Fruit fly (Drosophila melanogaster) whole organism, embryonic: Measurements from ENCODE around the gene Mkp3.

Experiments
- Bdp1 ChIP-seq: fragments of 200-800 bp; sonication (Bioruptor generic); optimal IDR thresholded peaks from 3 replicates; lab custom pipeline; 2016; ENCODE audit warnings: missing biosample characterization, missing genetic modification characterization
- Bgb ChIP-seq: fragments of 200-800 bp; sonication (Bioruptor generic); IDR thresholded peaks from 2 replicates; pipeline ENCODE4 v1.3.6; 2022; ENCODE audit warnings: missing biosample characterization, missing genetic modification characterization; ENCODE audit not compliant: partially characterized antibody
- Bteb2 ChIP-seq: fragments of 200-800 bp; sonication (Bioruptor generic); optimal IDR thresholded peaks from 2 replicates; lab custom pipeline; 2016; ENCODE audit warnings: missing biosample characterization, missing genetic modification characterization
- CG11696 ChIP-seq: fragments of 200-800 bp; sonication (Bioruptor generic); IDR thresholded peaks from 2 replicates; pipeline ENCODE4 v1.3.6; 2022; ENCODE audit warnings: missing biosample characterization, missing genetic modification characterization
- CG12236 ChIP-seq: fragments of 200-800 bp; sonication (Bioruptor generic); optimal IDR thresholded peaks from 2 replicates; lab custom pipeline; 2016; ENCODE audit warnings: missing biosample characterization, missing genetic modification characterization
- CG14014 ChIP-seq: fragments of 200-800 bp; sonication (Bioruptor generic); IDR thresholded peaks from 2 replicates; pipeline ENCODE4 v1.3.6; 2022; ENCODE audit warnings: missing biosample characterization, missing genetic modification characterization
- CG17568 ChIP-seq: fragments of 200-800 bp; sonication (Bioruptor generic); optimal IDR thresholded peaks from 2 replicates; lab custom pipeline; 2018; ENCODE audit warnings: missing biosample characterization, mild to moderate bottlenecking, missing genetic modification characterization, moderate library complexity
- CG18599 ChIP-seq: fragments of 200-800 bp; sonication (Bioruptor generic); optimal IDR thresholded peaks from 3 replicates; lab custom pipeline; 2017; ENCODE audit warnings: missing biosample characterization, missing genetic modification characterization, mild to moderate bottlenecking, moderate library complexity, missing genetic modification reagents
- CG31441 ChIP-seq: fragments of 200-800 bp; sonication (Bioruptor generic); IDR thresholded peaks from 2 replicates; pipeline ENCODE4 v1.3.6; 2022; ENCODE audit warnings: missing biosample characterization, missing genetic modification characterization
- CG32772 ChIP-seq: fragments of 200-800 bp; sonication (Bioruptor generic); IDR thresholded peaks from 2 replicates; pipeline ENCODE4 v1.3.6; 2022; ENCODE audit warnings: missing biosample characterization, missing genetic modification characterization
- CG4707 ChIP-seq: fragments of 200-800 bp; sonication (Bioruptor generic); optimal IDR thresholded peaks from 2 replicates; lab custom pipeline; 2018; ENCODE audit warnings: missing biosample characterization, mild to moderate bottlenecking, missing genetic modification characterization, moderate library complexity
- CG7839 ChIP-seq: fragments of 200-800 bp; sonication (Bioruptor generic); optimal IDR thresholded peaks from 3 replicates; lab custom pipeline; 2018; ENCODE audit warnings: missing biosample characterization, mild to moderate bottlenecking, missing genetic modification characterization, moderate library complexity
- CG8290 ChIP-seq, 3 experiments: fragments of 200-800 bp; sonication (Bioruptor generic); optimal IDR thresholded peaks; 2 replicates each; lab custom pipeline; 2016 to 2019; ENCODE audit warnings: missing biosample characterization in 3 of 3, missing genetic modification characterization in 3 of 3, mild to moderate bottlenecking in 2 of 3, moderate library complexity in 1 of 3
- CG8924 ChIP-seq: fragments of 200-800 bp; optimal IDR thresholded peaks from 3 replicates; lab custom pipeline; 2019; ENCODE audit warnings: missing biosample characterization, mild to moderate bottlenecking, missing genetic modification characterization, moderate library complexity
- CG8944 ChIP-seq: fragments of 200-800 bp; sonication (Bioruptor generic); optimal IDR thresholded peaks from 3 replicates; lab custom pipeline; 2016; ENCODE audit warnings: missing biosample characterization, missing genetic modification characterization
- CG9215 ChIP-seq: fragments of 200-800 bp; sonication (Bioruptor generic); IDR thresholded peaks from 2 replicates; pipeline ENCODE4 v1.3.6; 2022; ENCODE audit warnings: missing biosample characterization, missing genetic modification characterization
- Dad ChIP-seq: fragments of 200-800 bp; sonication (Bioruptor generic); optimal IDR thresholded peaks from 3 replicates; lab custom pipeline; 2016; ENCODE audit warnings: missing biosample characterization, missing genetic modification characterization
- Dip3 ChIP-seq: fragments of 200-800 bp; sonication (Bioruptor generic); optimal IDR thresholded peaks from 3 replicates; lab custom pipeline; 2016; ENCODE audit warnings: missing biosample characterization, missing genetic modification characterization
- Fer1 ChIP-seq: fragments of 200-800 bp; sonication (Bioruptor generic); optimal IDR thresholded peaks from 2 replicates; lab custom pipeline; 2017; ENCODE audit warnings: missing biosample characterization, mild to moderate bottlenecking, missing genetic modification characterization
- MESR4 ChIP-seq: fragments of 200-800 bp; sonication (Bioruptor generic); optimal IDR thresholded peaks from 2 replicates; lab custom pipeline; 2018; ENCODE audit warnings: missing biosample characterization, mild to moderate bottlenecking, missing genetic modification characterization, moderate library complexity
- Mes4 ChIP-seq: fragments of 200-800 bp; sonication (Bioruptor generic); optimal IDR thresholded peaks from 2 replicates; lab custom pipeline; 2016; ENCODE audit warnings: missing biosample characterization, missing genetic modification characterization
- Taf1 ChIP-seq: fragments of 200-800 bp; sonication (Bioruptor generic); IDR thresholded peaks from 2 replicates; pipeline ENCODE4 v1.3.6; 2022; ENCODE audit warnings: missing biosample characterization, missing genetic modification characterization
- Trl ChIP-seq, 3 experiments: fragments of >200 bp in 2 of 3; fragments of 200-800 bp in 1 of 3; sonication (Bioruptor generic) in 1 of 3; optimal IDR thresholded peaks; 2 replicates in 1 of 3; 3 replicates in 2 of 3; lab custom pipeline; 2016 to 2017; ENCODE audit warnings: missing biosample characterization in 1 of 3, missing genetic modification characterization in 1 of 3
- Vsx1 ChIP-seq: fragments of 200-800 bp; sonication (Bioruptor generic); optimal IDR thresholded peaks from 2 replicates; lab custom pipeline; 2017; ENCODE audit warnings: missing biosample characterization, mild to moderate bottlenecking, missing genetic modification characterization, missing genetic modification reagents
- al ChIP-seq: fragments of 200-800 bp; sonication (Bioruptor generic); IDR thresholded peaks from 2 replicates; pipeline ENCODE4 v1.3.6; 2022; ENCODE audit warnings: missing biosample characterization, missing genetic modification characterization
- ara ChIP-seq: fragments of 200-800 bp; sonication (Bioruptor generic); IDR thresholded peaks from 2 replicates; pipeline ENCODE4 v1.3.6; 2022; ENCODE audit warnings: missing biosample characterization, missing genetic modification characterization
- bbx ChIP-seq: fragments of 200-800 bp; sonication (Bioruptor generic); IDR thresholded peaks from 2 replicates; pipeline ENCODE4 v1.3.6; 2022; ENCODE audit warnings: missing biosample characterization, missing genetic modification characterization; ENCODE audit not compliant: partially characterized antibody
- cas ChIP-seq: fragments of 200-800 bp; sonication (Bioruptor generic); IDR thresholded peaks from 2 replicates; pipeline ENCODE4 v1.3.6; 2022; ENCODE audit warnings: missing biosample characterization, missing genetic modification characterization
- chn ChIP-seq: fragments of 200-800 bp; sonication (Bioruptor generic); optimal IDR thresholded peaks from 2 replicates; lab custom pipeline; 2016; ENCODE audit warnings: missing biosample characterization, missing genetic modification characterization
- da ChIP-seq: fragments of 200-800 bp; sonication (Bioruptor generic); optimal IDR thresholded peaks from 2 replicates; lab custom pipeline; 2016; ENCODE audit warnings: missing biosample characterization, missing genetic modification characterization
- disco-r ChIP-seq: fragments of 200-800 bp; sonication (Bioruptor generic); optimal IDR thresholded peaks from 2 replicates; lab custom pipeline; 2016; ENCODE audit warnings: missing biosample characterization, missing genetic modification characterization
- ems ChIP-seq: fragments of 200-800 bp; sonication (Bioruptor generic); optimal IDR thresholded peaks from 3 replicates; lab custom pipeline; 2016; ENCODE audit warnings: missing biosample characterization, missing genetic modification characterization
- exex ChIP-seq: fragments of 200-800 bp; sonication (Bioruptor generic); optimal IDR thresholded peaks from 4 replicates; lab custom pipeline; 2018; ENCODE audit warnings: missing biosample characterization, mild to moderate bottlenecking, missing genetic modification characterization, moderate library complexity
- gcm2 ChIP-seq: fragments of 200-800 bp; sonication (Bioruptor generic); optimal IDR thresholded peaks from 2 replicates; lab custom pipeline; 2016; ENCODE audit warnings: missing biosample characterization, missing genetic modification characterization
- gem ChIP-seq: fragments of 200-800 bp; sonication (Bioruptor generic); optimal IDR thresholded peaks from 2 replicates; lab custom pipeline; 2019; ENCODE audit warnings: missing biosample characterization, mild to moderate bottlenecking, missing genetic modification characterization, moderate library complexity
- jigr1 ChIP-seq: fragments of 200-800 bp; sonication (Bioruptor generic); IDR thresholded peaks from 3 replicates; pipeline ENCODE4 v1.3.6; 2022; ENCODE audit warnings: missing biosample characterization, missing genetic modification characterization
- nerfin-2 ChIP-seq: fragments of 200-800 bp; sonication (Bioruptor generic); IDR thresholded peaks from 2 replicates; pipeline ENCODE4 v1.3.6; 2022; ENCODE audit warnings: missing biosample characterization, missing genetic modification characterization; ENCODE audit not compliant: partially characterized antibody
- nom ChIP-seq: fragments of 200-800 bp; sonication (Bioruptor generic); optimal IDR thresholded peaks from 2 replicates; lab custom pipeline; 2017; ENCODE audit warnings: missing biosample characterization, missing genetic modification characterization, mild to moderate bottlenecking, moderate library complexity, missing genetic modification reagents
- pfk ChIP-seq: fragments of 200-800 bp; sonication (Bioruptor generic); optimal IDR thresholded peaks from 2 replicates; lab custom pipeline; 2018; ENCODE audit warnings: missing biosample characterization, mild to moderate bottlenecking, missing genetic modification characterization, moderate library complexity
- pnt ChIP-seq: fragments of 200-800 bp; sonication (Bioruptor generic); optimal IDR thresholded peaks from 3 replicates; lab custom pipeline; 2016; ENCODE audit warnings: missing biosample characterization, missing genetic modification characterization
- rib ChIP-seq: fragments of 200-800 bp; sonication (Bioruptor generic); IDR thresholded peaks from 2 replicates; pipeline ENCODE4 v1.3.6; 2022; ENCODE audit warnings: missing biosample characterization, missing genetic modification characterization
- sens ChIP-seq: fragments of 200-800 bp; sonication (Bioruptor generic); peaks from one replicate; lab custom pipeline; 2016; ENCODE audit warnings: missing biosample characterization, missing genetic modification characterization
- so ChIP-seq: fragments of 200-800 bp; sonication (Bioruptor generic); IDR thresholded peaks from 3 replicates; pipeline ENCODE4 v1.3.6; 2022; ENCODE audit warnings: missing biosample characterization, missing genetic modification characterization
- sqz ChIP-seq: fragments of 200-800 bp; sonication (Bioruptor generic); optimal IDR thresholded peaks from 3 replicates; lab custom pipeline; 2018; ENCODE audit warnings: missing biosample characterization, mild to moderate bottlenecking, missing genetic modification characterization
- ttk ChIP-seq: fragments of 200-800 bp; sonication (Bioruptor generic); IDR thresholded peaks from 2 replicates; pipeline ENCODE4 v2.1.2; 2022; ENCODE audit warnings: missing biosample characterization, missing genetic modification characterization
- vvl ChIP-seq: fragments of 200-800 bp; sonication (Bioruptor generic); IDR thresholded peaks from 2 replicates; pipeline ENCODE4 v1.3.6; 2022; ENCODE audit warnings: missing biosample characterization, missing genetic modification characterization
- zfh1 ChIP-seq: fragments of 200-800 bp; sonication (Bioruptor generic); IDR thresholded peaks from 3 replicates; pipeline ENCODE4 v1.3.6; 2022; ENCODE audit warnings: missing biosample characterization, missing genetic modification characterization

Gene Mkp3

DNA sequence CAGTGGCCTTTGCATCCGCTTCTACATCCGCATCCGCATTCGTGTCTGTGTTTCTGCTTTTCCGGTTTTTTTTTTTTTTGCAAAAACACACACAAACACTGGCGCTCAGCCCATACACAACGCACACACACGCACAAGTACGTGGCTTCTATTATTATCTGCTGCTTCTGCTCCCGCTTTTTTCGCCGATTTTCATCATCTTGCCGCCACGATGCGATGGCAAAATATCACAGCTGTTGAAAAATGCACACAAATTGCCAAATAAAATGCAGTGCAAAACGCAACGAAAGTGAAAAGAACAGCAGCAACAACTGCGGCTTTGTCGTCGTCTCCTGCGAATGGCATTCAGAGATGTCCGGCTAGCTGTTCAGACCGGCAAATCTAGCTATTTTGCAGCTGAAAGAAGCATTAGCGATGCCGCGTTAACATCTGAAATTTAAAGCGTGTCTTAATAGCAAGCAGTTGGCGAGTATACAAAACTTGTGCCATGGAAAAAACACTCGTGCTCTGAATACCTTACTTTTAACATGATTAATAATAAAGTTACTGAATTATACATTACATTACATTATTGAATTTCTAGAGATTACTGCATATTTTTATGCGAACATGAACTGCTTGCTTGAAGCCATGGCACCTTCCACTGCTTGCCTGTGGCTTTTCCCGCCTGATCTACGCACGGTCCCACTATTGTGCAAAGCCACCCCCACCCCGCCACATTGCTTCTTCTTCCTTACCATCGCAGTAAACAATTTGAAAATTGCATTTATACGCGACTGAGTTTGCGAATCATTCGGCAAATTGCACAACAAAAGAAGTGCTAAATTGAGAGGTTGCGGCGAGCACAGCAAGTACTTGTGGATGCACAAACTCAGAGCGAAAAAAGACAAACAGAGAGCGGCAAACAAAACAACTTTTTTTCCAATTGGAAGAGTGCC lies 23.5 kb downstream of the Mkp3 start, which contains the start of the genes Ugt316A1 and Sfxn2 (continued):
- TF ChIP-seq pfk (no peak), zfh1 (GFP tag; lab: Robert Waterston, UW) (no peak), disco-r (no peak), CG18599 (GFP tag; lab: Kevin White, UChicago) (peak; percentile 15), sqz (GFP tag; lab: Kevin White, UChicago) (peak; percentile 75), Trl (optimal IDR thresholded peaks at IDR 0.05; lab: Kevin White, UChicago) (peak in 1 of 2 experiments; percentile 26), Trl (GFP tag; optimal IDR thresholded peaks at IDR 0.05; lab: Kevin White, UChicago) (peak; percentile 32), ara (no peak), CG8944 (peak; percentile 39), chn (peak; percentile 61), al (no peak), Bdp1 (GFP tag; lab: Kevin White, UChicago) (peak; percentile 4), gcm2 (GFP tag; lab: Kevin White, UChicago) (no peak), MESR4 (GFP tag; lab: Kevin White, UChicago) (peak; percentile 83), vvl (GFP tag; lab: Robert Waterston, UW) (0 out of 2 replicates have a peak, but pooled peaks have one; percentile 50), CG4707 (GFP tag; lab: Kevin White, UChicago) (no peak), Bteb2 (GFP tag; lab: Kevin White, UChicago) (no peak), CG8924 (tag; lab: Kevin White, UChicago) (peak; percentile 40), gem (tag; lab: Kevin White, UChicago) (peak; percentile 52), jigr1 (GFP tag; lab: Robert Waterston, UW) (no peak), nerfin-2 (GFP tag; lab: Robert Waterston, UW) (0 out of 2 replicates have a peak, but pooled peaks have one; percentile 35), ems (GFP tag; lab: Kevin White, UChicago) (peak; percentile 31), nom (GFP tag; lab: Kevin White, UChicago) (peak; percentile 72), CG11696 (GFP tag; lab: Robert Waterston, UW) (no peak), cas (GFP tag; lab: Robert Waterston, UW) (no peak), rib (GFP tag; lab: Robert Waterston, UW) (0 out of 2 replicates have a peak, but pooled peaks have one; percentile 58), da (no peak), Taf1 (GFP tag; lab: Robert Waterston, UW) (0 out of 2 replicates have a peak, but pooled peaks have one; percentile 20), CG8290 (GFP tag; optimal IDR thresholded peaks at IDR 0.05; lab: Kevin White, UChicago) (peak; percentile 94), CG8290 (tag; optimal IDR thresholded peaks at IDR 0.05; lab: Kevin White, UChicago) (peak; percentile 77 to 88), Dad (no peak), CG17568 (GFP tag; lab: Kevin White, UChicago) (peak; percentile 40), CG14014 (no peak), pnt (GFP tag; lab: Kevin White, UChicago) (peak; percentile 47), Bgb (GFP tag; lab: Robert Waterston, UW) (peak; percentile 41; the same call in 1 of the 2 replicates), bbx (0 out of 2 replicates have a peak, but pooled peaks have one; percentile 12), CG31441 (peak; percentile 42; the same call in 1 of the 2 replicates), Vsx1 (no peak), Dip3 (GFP tag; lab: Kevin White, UChicago) (peak; percentile 50), CG7839 (tag; lab: Kevin White, UChicago) (peak; percentile 24), so (GFP tag; lab: Robert Waterston, UW) (no peak; the same call in 2 of the 3 replicates), CG9215 (GFP tag; lab: Robert Waterston, UW) (peak; percentile 48; the same call in 1 of the 2 replicates), sens (peak; percentile 88), CG12236 (GFP tag; lab: Kevin White, UChicago) (no peak), ttk (GFP tag; lab: Robert Waterston, UW) (no peak; the same call in 1 of the 2 replicates), Mes4 (GFP tag; lab: Kevin White, UChicago) (no peak), exex (tag; lab: Kevin White, UChicago) (no peak), CG32772 (GFP tag; lab: Robert Waterston, UW) (peak; percentile 16; the same call in 1 of the 2 replicates), Fer1 (GFP tag; lab: Kevin White, UChicago) (peak; percentile 9)
